Worm (Caenorhabditis elegans) whole organism, L1 larva: ENCODE data around the gene chat-1.

Experiments
- C34B4.2 ChIP-seq: sonication (generic microtip); optimal IDR thresholded peaks from 2 replicates; lab custom pipeline; 2017; ENCODE audit warnings: mild to moderate bottlenecking, missing genetic modification characterization, missing compliant biosample characterization
- ceh-63 ChIP-seq: fragments of 200-800 bp; sonication (Bioruptor generic); optimal IDR thresholded peaks from 2 replicates; lab custom pipeline; 2018; ENCODE audit warnings: mild to moderate bottlenecking, missing genetic modification characterization, missing compliant biosample characterization
- ceh-8 ChIP-seq: fragments of 200-800 bp; sonication (Bioruptor generic); optimal IDR thresholded peaks from 2 replicates; lab custom pipeline; 2018; ENCODE audit warnings: mild to moderate bottlenecking, missing genetic modification characterization, moderate library complexity, missing compliant biosample characterization
- ceh-88 ChIP-seq: fragments of 200-800 bp; sonication (Bioruptor generic); IDR thresholded peaks from 2 replicates; pipeline ENCODE4 v1.3.6; 2022; ENCODE audit warnings: missing genetic modification characterization, missing compliant biosample characterization
- dsc-1 ChIP-seq: sonication (generic microtip); optimal IDR thresholded peaks from 2 replicates; lab custom pipeline; 2016; ENCODE audit warnings: mild to moderate bottlenecking, missing genetic modification characterization, missing compliant biosample characterization
- efl-1 ChIP-seq, 4 experiments: fragments of 150-350 bp; optimal IDR thresholded peaks in 3 of 4; peaks in 1 of 4; 1 replicate in 1 of 4; 2 replicates in 3 of 4; lab custom pipeline; 2014; ENCODE audit warnings: missing biosample characterization in 2 of 4, missing genetic modification characterization in 2 of 4, missing genetic modification reagents in 2 of 4
- elt-2 ChIP-seq: sonication (generic microtip); optimal IDR thresholded peaks from 2 replicates; lab custom pipeline; 2016; ENCODE audit warnings: missing genetic modification characterization, mild to moderate bottlenecking, inconsistent platforms, missing compliant biosample characterization, missing genetic modification reagents
- hpl-2 ChIP-seq: fragments of 150-350 bp; optimal IDR thresholded peaks from 2 replicates; lab custom pipeline; 2014; ENCODE audit warnings: missing biosample characterization, missing genetic modification reagents, missing genetic modification characterization
- lin-35 ChIP-seq, 2 experiments: fragments of 150-350 bp; optimal IDR thresholded peaks; 2 replicates each; lab custom pipeline; 2014; ENCODE audit warnings: missing biosample characterization in 2 of 2, missing genetic modification characterization in 2 of 2, missing genetic modification reagents in 2 of 2
- lin-39 ChIP-seq: fragments of 150-350 bp; optimal IDR thresholded peaks from 2 replicates; lab custom pipeline; 2014; ENCODE audit warnings: missing biosample characterization, missing genetic modification reagents, missing genetic modification characterization
- mab-9 ChIP-seq: fragments of 200-800 bp; sonication (Bioruptor generic); IDR thresholded peaks from 2 replicates; pipeline ENCODE4 v1.3.6; 2022; ENCODE audit warnings: missing genetic modification reagents, missing genetic modification characterization, missing compliant biosample characterization
- pqm-1 ChIP-seq: sonication (generic microtip); optimal IDR thresholded peaks from 3 replicates; lab custom pipeline; 2017; ENCODE audit warnings: missing biosample characterization, missing genetic modification characterization
- snu-23 ChIP-seq: sonication (generic microtip); optimal IDR thresholded peaks from 2 replicates; lab custom pipeline; 2016; ENCODE audit warnings: missing genetic modification characterization, missing compliant biosample characterization
- zip-4 ChIP-seq: fragments of 200-800 bp; sonication (Bioruptor generic); optimal IDR thresholded peaks from 2 replicates; lab custom pipeline; 2018; ENCODE audit warnings: mild to moderate bottlenecking, missing genetic modification characterization, moderate library complexity, missing compliant biosample characterization

The chat-1 gene

DNA sequence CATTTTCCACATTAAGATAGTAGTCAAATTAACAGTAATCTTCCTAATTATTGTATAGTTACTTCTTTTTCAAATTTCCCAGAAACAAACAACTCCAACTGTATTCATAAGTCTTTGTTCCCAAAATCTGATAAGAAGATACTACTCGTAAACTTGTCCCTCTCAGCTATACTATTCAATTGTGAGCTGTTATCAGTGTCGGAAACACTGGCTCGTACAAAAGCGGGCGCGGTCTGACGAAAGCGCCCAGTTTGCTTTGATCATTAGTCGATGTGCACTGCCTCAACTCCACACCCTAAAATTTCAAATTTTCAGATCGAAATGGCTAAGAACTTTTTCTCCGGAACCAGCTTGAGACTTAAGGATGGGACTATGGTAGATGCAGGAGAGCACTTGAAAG is 39.6 kb downstream of the chat-1 start, which contains the start of gene trx-3:
TSS of gene trx-3 (plus strand) at position 291 of the 400 bp plus-strand sequence.
- TF ChIP-seq elt-2 (tag; lab: Kevin White, UChicago): peak; percentile 77
- no peak for TF ChIP-seq hpl-2 (GFP tag; lab: Kevin White, UChicago)
- TF ChIP-seq lin-39: no peak
- TF ChIP-seq zip-4 (GFP tag; lab: Kevin White, UChicago): no peak
- TF ChIP-seq mab-9 (GFP tag; lab: Robert Waterston, UW): no peak
- TF ChIP-seq C34B4.2 (tag; lab: Kevin White, UChicago): no peak
- TF ChIP-seq ceh-8 (GFP tag; lab: Kevin White, UChicago): no peak
- no peak for TF ChIP-seq snu-23 (GFP tag; lab: Kevin White, UChicago)
- peak; percentile 48 for TF ChIP-seq pqm-1
- TF ChIP-seq lin-35 (GFP tag; optimal IDR thresholded peaks at IDR 0.05; lab: Kevin White, UChicago): peak in 1 of 2 experiments; percentile 22
- TF ChIP-seq efl-1 (optimal IDR thresholded peaks at IDR 0.05; lab: Kevin White, UChicago): no peak
- peak in 1 of 2 experiments; percentile 67 for TF ChIP-seq efl-1 (GFP tag; optimal IDR thresholded peaks at IDR 0.05 in 1 of 2; lab: Kevin White, UChicago)
- TF ChIP-seq dsc-1 (tag; lab: Kevin White, UChicago): no peak
- no peak for TF ChIP-seq ceh-88 (GFP tag; lab: Robert Waterston, UW)

DNA sequence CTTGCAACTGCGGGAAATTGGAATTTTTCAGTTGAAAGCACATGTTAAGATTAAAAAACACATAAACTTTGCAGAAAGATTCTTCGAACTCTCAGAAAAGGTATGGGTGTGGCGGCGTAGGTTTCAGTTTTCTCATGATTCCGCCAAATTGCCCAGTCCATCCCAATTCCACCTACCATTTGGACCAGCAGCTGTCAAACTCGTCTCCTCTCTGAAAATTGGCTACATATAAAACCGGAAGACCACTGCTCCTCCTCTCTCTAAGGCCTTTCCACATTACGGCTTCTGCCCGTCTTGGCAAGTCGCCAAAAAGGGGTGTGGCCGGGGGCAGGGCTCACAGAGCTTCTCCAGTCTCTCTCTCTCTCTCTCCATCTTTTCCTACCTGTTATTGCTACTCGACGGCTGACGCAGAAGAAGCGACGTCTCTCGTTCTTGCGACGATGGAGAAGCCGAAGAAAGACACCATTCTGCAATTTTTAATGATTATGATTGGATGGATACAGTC is 43.1 kb downstream of the chat-1 start, which contains the start of gene ZK180.7:
TSS of gene ZK180.7 (plus strand) at position 395 of the 505 bp plus-strand sequence.
- TF ChIP-seq ceh-88 (GFP tag; lab: Robert Waterston, UW): no peak
- no peak for TF ChIP-seq efl-1 (optimal IDR thresholded peaks at IDR 0.05; lab: Kevin White, UChicago)
- peak in 1 of 2 experiments; percentile 69 for TF ChIP-seq efl-1 (GFP tag; optimal IDR thresholded peaks at IDR 0.05 in 1 of 2; lab: Kevin White, UChicago)
- peak; percentile 69 for TF ChIP-seq ceh-63
